Fruit fly (Drosophila melanogaster): ENCODE results near the gene IleRS-m.
A peak's percentile ranks its signal among the peaks of the same experiment; 100 is the strongest.

The IleRS-m gene

DNA sequence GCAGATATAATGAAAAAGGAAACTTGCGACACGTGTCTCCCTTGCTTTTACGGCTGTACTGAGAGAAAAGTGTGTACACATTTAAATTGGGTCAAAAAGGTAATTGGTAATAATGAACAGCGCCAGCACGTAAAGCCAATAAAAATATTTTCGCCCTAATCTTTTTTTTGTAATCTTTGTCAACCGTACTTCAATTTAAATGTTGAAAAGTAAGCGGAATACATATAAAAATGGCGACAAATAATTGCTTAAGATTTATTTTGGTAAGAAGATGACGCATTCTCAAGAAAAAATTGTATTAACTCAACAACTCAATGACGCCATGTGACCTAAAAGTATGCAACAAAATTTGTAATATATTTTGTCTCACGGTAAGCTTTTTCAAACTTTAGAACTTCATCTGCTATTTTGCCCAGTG, 47.7 kb downstream of the IleRS-m start:
- no peak for TF ChIP-seq CG8478 (optimal IDR thresholded peaks at IDR 0.05)
- TF ChIP-seq psq (optimal IDR thresholded peaks at IDR 0.05): no peak
- no peak for TF ChIP-seq Dll (optimal IDR thresholded peaks at IDR 0.05)
- no peak for TF ChIP-seq EcR (GFP tag; optimal IDR thresholded peaks at IDR 0.05)
- TF ChIP-seq pan (optimal IDR thresholded peaks at IDR 0.05): no peak
- no peak for TF ChIP-seq usp (GFP tag; optimal IDR thresholded peaks at IDR 0.05)

DNA sequence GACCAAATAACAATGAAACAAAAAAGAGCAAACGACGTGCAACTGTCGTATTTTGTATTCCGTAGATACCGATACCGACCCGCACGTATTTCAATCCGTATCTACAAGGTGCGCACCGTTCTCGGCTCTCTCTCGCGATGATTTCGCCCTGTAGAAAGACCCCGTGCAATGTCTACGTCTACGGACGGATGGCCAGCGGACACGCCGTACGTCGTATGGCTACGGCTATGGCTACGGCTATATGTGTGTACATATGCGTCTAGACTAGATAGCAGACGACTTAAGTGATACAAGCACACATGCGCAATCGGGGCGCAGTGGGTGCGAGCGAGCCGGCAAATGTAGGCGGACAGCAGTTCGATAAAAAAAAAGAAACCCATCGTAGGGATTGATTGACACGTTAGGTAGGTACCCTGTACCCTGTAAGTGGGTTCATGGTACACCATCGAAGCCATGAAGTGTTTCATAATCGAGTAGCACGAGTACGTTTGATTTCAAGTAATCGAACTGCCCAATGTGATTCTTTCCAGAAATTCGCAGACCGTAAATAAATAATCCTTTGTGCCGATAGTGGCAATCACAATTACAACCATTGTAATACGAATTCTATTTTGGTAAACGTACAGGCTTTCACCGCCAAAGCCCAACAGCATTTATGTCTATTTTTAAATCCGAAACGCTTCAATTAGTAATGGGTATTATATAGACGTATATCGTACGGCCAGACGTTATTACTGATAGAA, 49.5 kb downstream of the IleRS-m start:
- TF ChIP-seq usp (GFP tag; optimal IDR thresholded peaks at IDR 0.05): no peak
- TF ChIP-seq pan (optimal IDR thresholded peaks at IDR 0.05): peak; percentile 76
- TF ChIP-seq EcR (GFP tag; optimal IDR thresholded peaks at IDR 0.05): no peak
- no peak for TF ChIP-seq psq (optimal IDR thresholded peaks at IDR 0.05)

DNA sequence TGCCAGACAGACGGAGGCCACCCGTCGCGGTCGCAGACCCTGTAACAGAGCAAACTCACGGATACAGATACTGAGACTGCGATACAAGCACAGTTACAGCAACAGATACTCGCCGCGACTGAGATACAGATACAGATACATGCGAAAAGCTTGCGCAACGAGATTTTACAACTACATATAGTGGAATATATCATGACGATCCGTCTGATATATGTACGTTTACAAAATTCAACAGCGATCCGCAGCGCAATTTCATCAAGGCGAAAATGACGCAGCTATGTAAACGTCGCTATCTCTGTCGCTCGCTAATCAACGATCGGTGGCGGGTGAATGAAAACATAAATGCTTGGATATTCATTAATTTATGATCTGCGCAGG, 50.1 kb downstream of the IleRS-m start:
- no peak for TF ChIP-seq CG8478 (optimal IDR thresholded peaks at IDR 0.05)
- TF ChIP-seq EcR (GFP tag; optimal IDR thresholded peaks at IDR 0.05): no peak
- no peak for TF ChIP-seq psq (optimal IDR thresholded peaks at IDR 0.05)
- no peak for TF ChIP-seq Dll (optimal IDR thresholded peaks at IDR 0.05)
- no peak for TF ChIP-seq pan (optimal IDR thresholded peaks at IDR 0.05)
- TF ChIP-seq usp (GFP tag; optimal IDR thresholded peaks at IDR 0.05): no peak

DNA sequence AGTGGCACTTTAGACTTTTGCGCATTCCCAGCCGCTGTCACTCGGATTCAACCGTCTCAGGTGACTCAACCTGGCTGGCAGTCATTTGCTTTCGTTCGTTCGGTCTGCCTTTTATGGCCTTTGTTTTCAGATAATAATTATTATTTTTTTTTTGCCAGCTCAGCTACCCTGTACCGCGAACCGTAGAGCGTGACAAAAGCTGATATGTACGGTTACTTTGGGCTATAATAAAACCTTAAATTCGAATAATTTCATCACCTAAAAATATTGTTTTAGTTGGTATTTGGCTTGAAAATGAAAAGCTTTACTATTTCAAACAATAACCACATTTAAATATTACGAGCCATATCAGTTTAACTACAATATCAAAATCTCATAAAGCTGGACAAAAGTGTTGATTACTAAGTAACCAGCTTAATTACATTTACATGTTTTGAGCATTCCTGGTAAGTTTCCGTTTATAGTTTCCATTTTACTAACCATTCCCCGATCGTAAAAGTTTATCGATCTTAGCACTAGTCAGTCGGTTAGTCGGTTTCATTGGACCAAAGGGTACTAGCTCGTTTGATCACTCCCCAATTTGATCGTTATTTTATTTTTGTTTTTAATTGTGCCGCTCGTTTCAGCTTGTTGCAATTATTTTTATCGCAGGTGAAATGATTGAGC, 50.9 kb downstream of the IleRS-m start:
- peak; percentile 55 for TF ChIP-seq pan (optimal IDR thresholded peaks at IDR 0.05)
- TF ChIP-seq usp (GFP tag; optimal IDR thresholded peaks at IDR 0.05): no peak
- no peak for TF ChIP-seq EcR (GFP tag; optimal IDR thresholded peaks at IDR 0.05)
- TF ChIP-seq psq (optimal IDR thresholded peaks at IDR 0.05): no peak

DNA sequence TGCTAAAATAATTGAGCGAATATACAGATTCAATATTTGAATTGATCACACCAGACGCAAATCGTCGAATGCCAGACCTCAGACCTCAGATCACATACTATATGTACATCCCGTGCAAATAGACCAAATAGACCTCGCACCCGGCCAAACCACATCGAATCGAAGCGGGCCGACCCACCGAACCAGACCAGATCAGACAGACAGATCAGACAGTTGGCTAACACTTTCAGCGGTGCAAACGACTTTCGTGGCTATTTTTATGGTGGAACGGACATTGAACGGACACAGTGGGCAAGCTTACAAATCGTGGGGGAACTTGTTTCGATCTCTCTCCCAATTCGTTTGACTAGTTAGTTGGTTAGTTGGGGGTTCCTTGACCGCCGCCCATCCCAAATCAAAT, 51.7 kb downstream of the IleRS-m start:
- TF ChIP-seq pan (optimal IDR thresholded peaks at IDR 0.05) (no peak), usp (GFP tag; optimal IDR thresholded peaks at IDR 0.05) (no peak), Dll (optimal IDR thresholded peaks at IDR 0.05) (no peak), psq (optimal IDR thresholded peaks at IDR 0.05) (no peak), EcR (GFP tag; optimal IDR thresholded peaks at IDR 0.05) (no peak), CG8478 (optimal IDR thresholded peaks at IDR 0.05) (no peak)

All from whole organism.